Worm (Caenorhabditis elegans): Measurements from ENCODE around the gene C25H3.3.

DNA sequence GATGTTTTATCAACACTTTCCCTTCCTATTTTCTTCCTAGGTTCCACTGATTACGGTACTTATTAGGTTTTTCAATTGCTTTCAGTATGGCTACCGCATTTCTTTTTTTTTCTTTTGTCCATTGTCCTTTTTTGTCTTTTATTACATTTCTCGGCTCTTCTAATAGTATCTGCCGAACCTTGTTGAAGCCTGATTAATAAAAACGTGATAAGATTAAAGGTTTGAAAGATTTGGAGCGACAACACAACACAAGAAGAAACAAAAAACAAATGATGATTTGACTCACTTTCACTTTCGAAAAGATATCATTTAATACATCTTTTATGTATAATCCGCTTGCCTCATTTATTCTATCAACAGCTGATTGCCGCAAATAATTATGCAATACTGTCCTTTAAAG is 29.0 kb upstream of the C25H3.3 start, which contains the start of gene C25H3.15:
- TF ChIP-seq fos-1 (tag; optimal IDR thresholded peaks at IDR 0.05) (no peak), nfya-1 (tag; optimal IDR thresholded peaks at IDR 0.05; ENCODE audit: insufficient read depth) (no peak), ceh-28 (tag; optimal IDR thresholded peaks at IDR 0.05) (no peak), fkh-2 (tag; optimal IDR thresholded peaks at IDR 0.05) (no peak), zag-1 (tag; optimal IDR thresholded peaks at IDR 0.05) (no peak)
